Worm (Caenorhabditis elegans) whole organism, L1 larva: ENCODE data around the gene srh-172.

ENCODE experiments used
- ceh-88 ChIP-seq: fragments of 200-800 bp; sonication (Bioruptor generic); IDR thresholded peaks from 2 replicates; pipeline ENCODE4 v1.3.6; 2022; ENCODE audit warnings: missing genetic modification characterization, missing compliant biosample characterization
- lin-13 ChIP-seq: fragments of 150-350 bp; optimal IDR thresholded peaks from 2 replicates; lab custom pipeline; 2014; ENCODE audit warnings: missing biosample characterization, missing genetic modification reagents, missing genetic modification characterization
- nhr-12 ChIP-seq: sonication (generic microtip); optimal IDR thresholded peaks from 2 replicates; lab custom pipeline; 2017; ENCODE audit warnings: missing biosample characterization, missing genetic modification characterization
- snpc-4 ChIP-seq: fragments of 150-350 bp; optimal IDR thresholded peaks from 2 replicates; lab custom pipeline; 2014; ENCODE audit warnings: missing biosample characterization, missing genetic modification characterization

ce11 chrV:19999789-20000188, 40.9 kb downstream of the srh-172 start:
- TF ChIP-seq ceh-88 (GFP tag; lab: Robert Waterston, UW) = no peak
- TF ChIP-seq lin-13 = no peak
- TF ChIP-seq snpc-4 (tag; lab: Kevin White, UChicago) = no peak
- TF ChIP-seq nhr-12 (tag; lab: Kevin White, UChicago) = no peak
